3 worm cellular contexts compared by ENCODE assay signal in genomic region chrX:14636712-14637111, ce11.
TF ChIP-seq lines count a peak whose summit lies in the region.

No protein-coding gene starts in this region.

TF ChIP-seq in whole organism, L1 larva, 84 proteins besides CTCF, POLR2A, EP300 and RAD21 (continued from another document):
- TF ChIP-seq ceh-82 (tag; optimal IDR thresholded peaks at IDR 0.05; lab: Kevin White, UChicago) (peak in 2 of 3 experiments; percentile 55 to 60), ceh-63 (GFP tag; optimal IDR thresholded peaks at IDR 0.05; lab: Kevin White, UChicago) (no peak), xbp-1 (tag; optimal IDR thresholded peaks at IDR 0.05; lab: Kevin White, UChicago) (no peak), nhr-85 (tag; lab: Kevin White, UChicago) (no peak), C16A3.4 (tag; optimal IDR thresholded peaks at IDR 0.05; lab: Kevin White, UChicago) (no peak), nhr-28 (tag; optimal IDR thresholded peaks at IDR 0.05; lab: Kevin White, UChicago) (no peak), ceh-8 (GFP tag; optimal IDR thresholded peaks at IDR 0.05; lab: Kevin White, UChicago) (peak; percentile 25), nhr-237 (tag; optimal IDR thresholded peaks at IDR 0.05; lab: Kevin White, UChicago) (no peak), fkh-10 (GFP tag; optimal IDR thresholded peaks at IDR 0.05; lab: Kevin White, UChicago) (peak; percentile 40), skn-1 (tag; optimal IDR thresholded peaks at IDR 0.05; lab: Kevin White, UChicago) (no peak), ets-5 (GFP tag; IDR thresholded peaks at IDR 0.05; lab: Robert Waterston, UW) (no peak), fkh-8 (tag; optimal IDR thresholded peaks at IDR 0.05; lab: Kevin White, UChicago) (peak; percentile 70), unc-86 (tag; optimal IDR thresholded peaks at IDR 0.05; lab: Kevin White, UChicago) (no peak), grh-1 (GFP tag; IDR thresholded peaks at IDR 0.05; lab: Robert Waterston, UW) (no peak), egl-27 (tag; optimal IDR thresholded peaks at IDR 0.05; lab: Kevin White, UChicago) (no peak)
TF ChIP-seq in whole organism, L1 larva: peak in this region for 10.

TF ChIP-seq in whole organism, L3 larva, 47 proteins besides CTCF, POLR2A, EP300 and RAD21 (continued from another document):
- no peak for TF ChIP-seq lin-15B (tag; optimal IDR thresholded peaks at IDR 0.05; lab: Kevin White, UChicago)

TF ChIP-seq in whole organism, young adult, 124 proteins besides CTCF, POLR2A, EP300 and RAD21 (continued from another document):
- TF ChIP-seq ccch-3 (GFP tag; optimal IDR thresholded peaks at IDR 0.05; lab: Kevin White, UChicago) (no peak), ztf-25 (GFP tag; IDR thresholded peaks at IDR 0.05; lab: Robert Waterston, UW) (no peak), lin-35 (GFP tag; optimal IDR thresholded peaks at IDR 0.05; lab: Kevin White, UChicago) (peak in 1 of 3 experiments; percentile 30), D2030.7 (GFP tag; IDR thresholded peaks at IDR 0.05; lab: Robert Waterston, UW) (no peak), B0019.2 (GFP tag; conservative IDR thresholded peaks at IDR 0.05; lab: Robert Waterston, UW) (no peak), aptf-3 (GFP tag; IDR thresholded peaks at IDR 0.05; lab: Robert Waterston, UW) (0 out of 2 replicates have a peak, but pooled peaks have one; percentile 41), C17E4.6 (GFP tag; IDR thresholded peaks at IDR 0.05; lab: Robert Waterston, UW) (no peak)
